Worm (Caenorhabditis elegans) whole organism, L3 larva: ENCODE results near the gene ttr-39.

Experiments
- R02D3.7 ChIP-seq: fragments of 150-350 bp; optimal IDR thresholded peaks from 2 replicates; lab custom pipeline; 2014; ENCODE audit warnings: missing biosample characterization, missing genetic modification characterization
- ZK546.5 ChIP-seq: sonication (generic microtip); optimal IDR thresholded peaks from 2 replicates; lab custom pipeline; 2017; ENCODE audit warnings: missing biosample characterization, missing genetic modification characterization
- aly-2 ChIP-seq: fragments of 150-350 bp; optimal IDR thresholded peaks from 2 replicates; lab custom pipeline; 2014; ENCODE audit warnings: missing biosample characterization, missing genetic modification characterization
- ceh-16 ChIP-seq: sonication (generic microtip); optimal IDR thresholded peaks from 2 replicates; lab custom pipeline; 2017; ENCODE audit warnings: missing biosample characterization, missing genetic modification characterization
- ceh-28 ChIP-seq: fragments of 150-350 bp; optimal IDR thresholded peaks from 2 replicates; lab custom pipeline; 2014; ENCODE audit warnings: missing biosample characterization, missing genetic modification reagents, missing genetic modification characterization
- ceh-82 ChIP-seq: fragments of 150-350 bp; optimal IDR thresholded peaks from 2 replicates; lab custom pipeline; 2014; ENCODE audit warnings: missing biosample characterization, missing genetic modification characterization
- daf-12 ChIP-seq: fragments of 150-350 bp; optimal IDR thresholded peaks from 2 replicates; lab custom pipeline; 2014; ENCODE audit warnings: missing biosample characterization, missing genetic modification reagents, missing genetic modification characterization
- egl-5 ChIP-seq: fragments of 150-350 bp; optimal IDR thresholded peaks from 2 replicates; lab custom pipeline; 2017; ENCODE audit warnings: missing biosample characterization, missing genetic modification reagents, missing genetic modification characterization, inconsistent platforms
- elt-3 ChIP-seq, 3 experiments: fragments of 150-350 bp in 1 of 3; sonication (generic microtip) in 2 of 3; optimal IDR thresholded peaks; 2 replicates in 2 of 3; 4 replicates in 1 of 3; lab custom pipeline; 2014 to 2017; ENCODE audit warnings: missing biosample characterization in 3 of 3, missing genetic modification characterization in 3 of 3
- fkh-10 ChIP-seq: sonication (generic microtip); optimal IDR thresholded peaks from 2 replicates; lab custom pipeline; 2017; ENCODE audit warnings: missing biosample characterization, missing genetic modification reagents, missing genetic modification characterization
- fos-1 ChIP-seq: fragments of 150-350 bp; optimal IDR thresholded peaks from 2 replicates; lab custom pipeline; 2014; ENCODE audit warnings: missing biosample characterization, missing genetic modification characterization
- hmg-11 ChIP-seq: sonication (generic microtip); optimal IDR thresholded peaks from 2 replicates; lab custom pipeline; 2016; ENCODE audit warnings: missing genetic modification characterization, missing compliant biosample characterization
- jun-1 ChIP-seq: fragments of 150-350 bp; optimal IDR thresholded peaks from 2 replicates; lab custom pipeline; 2014; ENCODE audit warnings: missing biosample characterization, missing genetic modification reagents, missing genetic modification characterization
- lin-15B ChIP-seq: fragments of 150-350 bp; optimal IDR thresholded peaks from 2 replicates; lab custom pipeline; 2014; ENCODE audit warnings: missing biosample characterization, missing genetic modification characterization
- lin-39 ChIP-seq: fragments of 150-350 bp; optimal IDR thresholded peaks from 2 replicates; lab custom pipeline; 2018; ENCODE audit warnings: missing biosample characterization, missing genetic modification reagents, missing genetic modification characterization
- lsy-12 ChIP-seq: sonication (generic microtip); optimal IDR thresholded peaks from 2 replicates; lab custom pipeline; 2016; ENCODE audit warnings: mild to moderate bottlenecking, missing genetic modification characterization, missing compliant biosample characterization
- mdl-1 ChIP-seq: fragments of 150-350 bp; optimal IDR thresholded peaks from 2 replicates; lab custom pipeline; 2014; ENCODE audit warnings: missing biosample characterization, missing genetic modification characterization
- mml-1 ChIP-seq: fragments of 150-350 bp; sonication (generic microtip); optimal IDR thresholded peaks from 3 replicates; lab custom pipeline; 2014; ENCODE audit warnings: missing biosample characterization, missing genetic modification characterization
- nfya-1 ChIP-seq: sonication (generic microtip); optimal IDR thresholded peaks from 2 replicates; lab custom pipeline; 2017; ENCODE audit warnings: missing genetic modification characterization, mild to moderate bottlenecking, missing compliant biosample characterization, antibody characterized with exemption, moderate library complexity; ENCODE audit not compliant: insufficient read depth
- nhr-11 ChIP-seq: fragments of 150-350 bp; optimal IDR thresholded peaks from 2 replicates; lab custom pipeline; 2014; ENCODE audit warnings: missing biosample characterization, missing genetic modification characterization
- nhr-12 ChIP-seq: fragments of 150-350 bp; optimal IDR thresholded peaks from 2 replicates; lab custom pipeline; 2014; ENCODE audit warnings: missing biosample characterization, missing genetic modification characterization
- nhr-23 ChIP-seq: fragments of 150-350 bp; optimal IDR thresholded peaks from 2 replicates; lab custom pipeline; 2014; ENCODE audit warnings: missing biosample characterization, missing genetic modification reagents, missing genetic modification characterization
- nhr-43 ChIP-seq: sonication (generic microtip); optimal IDR thresholded peaks from 2 replicates; lab custom pipeline; 2016; ENCODE audit warnings: mild to moderate bottlenecking, missing genetic modification characterization, missing compliant biosample characterization; ENCODE audit not compliant: poor library complexity, severe bottlenecking
- nhr-67 ChIP-seq: fragments of 150-350 bp; optimal IDR thresholded peaks from 2 replicates; lab custom pipeline; 2014; ENCODE audit warnings: missing biosample characterization, missing genetic modification characterization
- nhr-76 ChIP-seq: fragments of 150-350 bp; sonication (generic microtip); optimal IDR thresholded peaks from 5 replicates; lab custom pipeline; 2014; ENCODE audit warnings: missing biosample characterization, missing genetic modification characterization
- nhr-77 ChIP-seq: fragments of 150-350 bp; optimal IDR thresholded peaks from 2 replicates; lab custom pipeline; 2014; ENCODE audit warnings: missing biosample characterization, missing genetic modification characterization
- pha-4 ChIP-seq: fragments of 150-350 bp; optimal IDR thresholded peaks from 2 replicates; lab custom pipeline; 2014; ENCODE audit warnings: missing biosample characterization, missing genetic modification reagents, missing genetic modification characterization
- pqm-1 ChIP-seq: fragments of 150-350 bp; optimal IDR thresholded peaks from 2 replicates; lab custom pipeline; 2017; ENCODE audit warnings: missing biosample characterization, missing genetic modification characterization, inconsistent platforms
- sea-2 ChIP-seq: fragments of 150-350 bp; sonication (generic microtip); optimal IDR thresholded peaks from 4 replicates; lab custom pipeline; 2014; ENCODE audit warnings: missing biosample characterization, missing genetic modification reagents, missing genetic modification characterization
- tbx-2 ChIP-seq: sonication (generic microtip); optimal IDR thresholded peaks from 2 replicates; lab custom pipeline; 2016; ENCODE audit warnings: mild to moderate bottlenecking, missing genetic modification characterization, missing compliant biosample characterization
- unc-39 ChIP-seq: sonication (generic microtip); optimal IDR thresholded peaks from 4 replicates; lab custom pipeline; 2017; ENCODE audit warnings: missing biosample characterization, missing genetic modification characterization
- zag-1 ChIP-seq: fragments of 150-350 bp; optimal IDR thresholded peaks from 2 replicates; lab custom pipeline; 2014; ENCODE audit warnings: missing biosample characterization, missing genetic modification characterization
- ztf-4 ChIP-seq: fragments of 150-350 bp; optimal IDR thresholded peaks from 2 replicates; lab custom pipeline; 2014; ENCODE audit warnings: missing biosample characterization, missing genetic modification characterization

The ttr-39 gene

DNA sequence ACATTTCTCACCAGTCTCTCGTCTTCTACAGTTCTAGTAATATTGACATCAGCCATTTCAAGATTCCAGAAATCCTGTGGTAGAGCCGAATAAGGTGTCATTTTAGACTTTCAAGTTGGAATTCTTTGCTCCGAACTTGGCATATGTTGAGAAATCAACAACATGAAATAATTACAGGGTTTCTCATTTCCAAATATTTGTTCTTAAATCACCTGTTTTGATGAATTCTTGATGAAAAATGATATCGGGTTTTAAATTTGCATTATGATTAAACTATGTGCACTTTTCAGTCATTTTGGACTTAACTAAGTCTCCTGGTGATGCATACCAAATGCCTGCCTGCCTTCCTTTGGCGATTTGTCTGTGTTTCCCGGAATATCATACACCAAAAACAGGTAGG lies 36.1 kb downstream of the ttr-39 start, which contains the start of gene srv-12:
srv-12 (minus strand) TSS at position 101 of the 400 bp plus-strand sequence.
- no peak for TF ChIP-seq nhr-23
- TF ChIP-seq nhr-67 (tag; lab: Kevin White, UChicago) = no peak
- TF ChIP-seq fkh-10 = no peak
- no peak for TF ChIP-seq pqm-1 (tag; lab: Kevin White, UChicago)
- TF ChIP-seq ztf-4 (tag; lab: Kevin White, UChicago) = no peak
- TF ChIP-seq lin-15B (tag; lab: Kevin White, UChicago) = no peak
- TF ChIP-seq fos-1 (tag; lab: Kevin White, UChicago) = no peak
- no peak for TF ChIP-seq zag-1 (tag; lab: Kevin White, UChicago)
- TF ChIP-seq ZK546.5 (tag; lab: Kevin White, UChicago) = no peak
- TF ChIP-seq daf-12 (tag; lab: Kevin White, UChicago) = no peak
- no peak for TF ChIP-seq hmg-11
- TF ChIP-seq unc-39 (tag; lab: Kevin White, UChicago) = no peak
- TF ChIP-seq jun-1 (tag; lab: Kevin White, UChicago) = no peak
- no peak for TF ChIP-seq sea-2 (GFP tag; lab: Kevin White, UChicago)
- TF ChIP-seq, all 47 proteins: peak for 0

DNA sequence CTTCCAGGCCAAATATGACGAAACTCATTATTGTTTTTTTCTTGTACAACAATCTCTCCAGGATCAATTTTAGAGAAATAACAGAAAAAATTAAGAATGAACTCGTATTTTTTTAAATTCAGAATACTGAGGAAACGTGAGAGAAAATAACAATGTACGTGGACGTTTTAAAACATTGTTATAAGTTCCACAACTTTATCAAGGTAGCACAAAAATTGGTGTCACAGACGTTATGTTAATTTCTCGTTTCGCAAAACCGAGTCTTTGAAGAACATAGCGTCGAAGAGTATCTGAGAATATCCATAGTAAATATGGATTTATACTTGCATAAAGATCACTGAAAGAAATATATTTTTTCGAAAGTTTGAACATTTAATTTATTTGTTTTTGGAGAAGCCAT lies 38.6 kb downstream of the ttr-39 start, which contains the start of gene T04B2.8:
T04B2.8 (minus strand) TSS at position 101 of the 400 bp plus-strand sequence.
- TF ChIP-seq lin-15B (tag; lab: Kevin White, UChicago) (no peak), nhr-76 (tag; lab: Kevin White, UChicago) (no peak), egl-5 (tag; lab: Kevin White, UChicago) (no peak), nhr-43 (tag; lab: Kevin White, UChicago) (no peak), ceh-28 (tag; lab: Kevin White, UChicago) (no peak), aly-2 (no peak), tbx-2 (no peak), nhr-12 (tag; lab: Kevin White, UChicago) (no peak), nfya-1 (no peak), mdl-1 (no peak), hmg-11 (no peak)

DNA sequence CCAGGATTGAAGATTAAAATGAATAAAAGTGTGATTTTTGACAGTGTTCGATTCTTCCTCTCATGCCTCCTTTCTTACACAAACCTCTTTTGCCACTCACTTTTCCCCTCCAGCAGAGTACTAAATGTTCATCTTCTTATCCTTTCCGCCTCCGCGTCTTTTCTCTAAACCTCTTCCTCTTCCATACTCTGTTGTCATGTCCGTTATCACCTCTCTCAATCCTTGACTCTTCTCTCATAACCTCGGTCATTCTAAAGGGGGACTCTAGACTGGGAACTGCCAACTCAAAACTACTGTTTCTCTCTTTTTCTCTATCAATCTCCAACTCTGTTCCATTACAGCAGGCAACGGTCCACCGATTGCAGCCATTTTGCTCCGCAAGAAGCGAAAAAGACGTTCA lies 41.4 kb downstream of the ttr-39 start:
- TF ChIP-seq lsy-12 (no peak), unc-39 (tag; lab: Kevin White, UChicago) (no peak), mdl-1 (no peak), pha-4 (no peak), lin-39 (tag; lab: Kevin White, UChicago) (no peak)

DNA sequence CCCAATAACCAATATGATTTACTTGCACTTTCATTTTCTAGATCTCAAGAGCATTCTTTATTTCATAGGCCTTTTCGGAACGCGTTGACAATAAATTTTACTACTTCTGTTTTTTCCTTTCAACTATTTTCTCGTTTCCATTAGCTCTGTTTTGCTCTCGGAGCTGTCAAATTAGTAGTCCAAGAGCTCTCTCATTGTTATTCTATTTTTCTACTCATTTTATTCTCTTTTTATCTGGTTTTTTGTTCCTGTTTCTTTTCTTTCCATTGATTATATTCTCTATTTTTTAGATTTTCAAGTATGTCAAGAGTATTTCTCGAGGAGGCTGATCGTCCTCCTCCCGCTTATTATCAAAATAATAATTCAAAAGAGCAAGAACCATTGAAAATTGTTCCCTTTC lies 42.6 kb downstream of the ttr-39 start, which contains the start of gene T04B2.3:
T04B2.3 (plus strand) TSS at position 301 of the 400 bp plus-strand sequence.
- TF ChIP-seq ceh-16 (no peak), mdl-1 (no peak), nhr-11 (tag; lab: Kevin White, UChicago) (no peak), sea-2 (GFP tag; lab: Kevin White, UChicago) (no peak), nhr-77 (tag; lab: Kevin White, UChicago) (no peak), nhr-12 (tag; lab: Kevin White, UChicago) (no peak), nhr-76 (tag; lab: Kevin White, UChicago) (no peak), nhr-67 (tag; lab: Kevin White, UChicago) (no peak), R02D3.7 (tag; lab: Kevin White, UChicago) (no peak), aly-2 (no peak), nhr-23 (no peak), jun-1 (tag; lab: Kevin White, UChicago) (no peak), mml-1 (tag; lab: Kevin White, UChicago) (no peak), lin-15B (tag; lab: Kevin White, UChicago) (no peak), ceh-82 (no peak), elt-3 (tag; optimal IDR thresholded peaks at IDR 0.05; lab: Kevin White, UChicago) (no peak)
- TF ChIP-seq, all 47 proteins: peak for 0

DNA sequence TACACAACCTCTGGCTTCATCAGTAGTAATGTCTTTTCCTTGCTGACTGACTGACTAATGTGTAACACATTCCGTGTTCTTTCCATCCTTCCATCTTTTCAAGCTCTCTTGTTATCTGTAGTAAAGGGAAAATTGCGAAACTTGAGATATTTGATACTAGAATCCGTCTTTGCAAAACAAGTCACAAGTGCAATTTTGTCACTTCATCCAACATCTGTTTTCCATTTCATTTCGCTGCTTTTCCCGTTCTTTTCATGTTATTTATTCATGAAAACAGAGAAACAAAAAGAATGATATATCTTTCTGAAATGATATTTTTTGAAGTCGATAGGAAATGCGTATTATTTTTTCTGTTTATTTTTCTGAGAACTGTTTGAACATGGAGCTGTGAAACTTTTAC lies 43.7 kb downstream of the ttr-39 start:
- TF ChIP-seq nhr-11 (tag; lab: Kevin White, UChicago) (no peak), lin-39 (tag; lab: Kevin White, UChicago) (peak; percentile 1)
